Worm (Caenorhabditis elegans): ENCODE measurements around the gene T02H6.3.

- TF ChIP-seq ztf-23 (GFP tag; IDR thresholded peaks at IDR 0.05) (no peak), klf-2 (GFP tag; conservative IDR thresholded peaks at IDR 0.05) (no peak), cog-1 (tag; optimal IDR thresholded peaks at IDR 0.05) (no peak), T22C8.4 (GFP tag; IDR thresholded peaks at IDR 0.05) (no peak), ztf-29 (GFP tag; IDR thresholded peaks at IDR 0.05) (no peak)
Observed at ce11 chrII:658369-658768, 33.3 kb upstream of the T02H6.3 start, which contains the start of gene sdz-24.

Data from whole organism, midembryonic.